Fruit fly (Drosophila melanogaster) whole organism, embryonic: Measurements from ENCODE around the gene CG5515.

Experiments used
- Aef1 ChIP-seq: fragments of 200-800 bp; sonication (Bioruptor generic); IDR thresholded peaks from 3 replicates; pipeline ENCODE4 v1.3.6; 2022; ENCODE audit warnings: missing biosample characterization, missing genetic modification characterization
- CG10462 ChIP-seq: fragments of 200-800 bp; sonication (Bioruptor generic); optimal IDR thresholded peaks from 2 replicates; lab custom pipeline; 2016; ENCODE audit warnings: missing biosample characterization, missing genetic modification characterization
- CG11093 ChIP-seq: fragments of 200-800 bp; sonication (Bioruptor generic); IDR thresholded peaks from 3 replicates; pipeline ENCODE4 v1.3.6; 2022; ENCODE audit warnings: missing biosample characterization, missing genetic modification characterization
- CG14441 ChIP-seq: fragments of 200-800 bp; sonication (Bioruptor generic); IDR thresholded peaks from 2 replicates; pipeline ENCODE4 v1.3.6; 2022; ENCODE audit warnings: missing biosample characterization, missing genetic modification characterization
- CG15011 ChIP-seq: fragments of 200-800 bp; sonication (Bioruptor generic); optimal IDR thresholded peaks from 3 replicates; lab custom pipeline; 2018; ENCODE audit warnings: missing biosample characterization, mild to moderate bottlenecking, missing genetic modification characterization
- CG16863 ChIP-seq: fragments of 200-800 bp; sonication (Bioruptor generic); optimal IDR thresholded peaks from 3 replicates; lab custom pipeline; 2016; ENCODE audit warnings: missing biosample characterization, missing genetic modification characterization
- CG2875 ChIP-seq: fragments of 200-800 bp; sonication (Bioruptor generic); optimal IDR thresholded peaks from 2 replicates; lab custom pipeline; 2017; ENCODE audit warnings: missing biosample characterization, mild to moderate bottlenecking, missing genetic modification characterization, missing genetic modification reagents
- CG4328 ChIP-seq: fragments of 200-800 bp; sonication (Bioruptor generic); optimal IDR thresholded peaks from 3 replicates; lab custom pipeline; 2017; ENCODE audit warnings: missing biosample characterization, missing genetic modification reagents, missing genetic modification characterization
- CG4707 ChIP-seq: fragments of 200-800 bp; sonication (Bioruptor generic); optimal IDR thresholded peaks from 2 replicates; lab custom pipeline; 2018; ENCODE audit warnings: missing biosample characterization, mild to moderate bottlenecking, missing genetic modification characterization, moderate library complexity
- CG5245 ChIP-seq: fragments of 200-800 bp; sonication (Bioruptor generic); optimal IDR thresholded peaks from 3 replicates; lab custom pipeline; 2016; ENCODE audit warnings: missing biosample characterization, missing genetic modification characterization
- CG6175 ChIP-seq: fragments of 200-800 bp; sonication (Bioruptor generic); IDR thresholded peaks from 3 replicates; pipeline ENCODE4 v1.3.6; 2022; ENCODE audit warnings: missing biosample characterization, missing genetic modification characterization
- CG6813 ChIP-seq: fragments of 200-800 bp; sonication (Bioruptor generic); optimal IDR thresholded peaks from 2 replicates; lab custom pipeline; 2017; ENCODE audit warnings: missing biosample characterization, missing genetic modification characterization, mild to moderate bottlenecking, moderate library complexity, missing genetic modification reagents
- CG7839 ChIP-seq: fragments of 200-800 bp; sonication (Bioruptor generic); optimal IDR thresholded peaks from 3 replicates; lab custom pipeline; 2018; ENCODE audit warnings: missing biosample characterization, mild to moderate bottlenecking, missing genetic modification characterization, moderate library complexity
- CG8478 ChIP-seq: fragments of >200 bp; optimal IDR thresholded peaks from 2 replicates; lab custom pipeline; 2018
- CG9817 ChIP-seq: fragments of 200-800 bp; sonication (Bioruptor generic); optimal IDR thresholded peaks from 2 replicates; lab custom pipeline; 2018; ENCODE audit warnings: missing biosample characterization, mild to moderate bottlenecking, missing genetic modification characterization, moderate library complexity
- CG9876 ChIP-seq: fragments of 200-800 bp; sonication (Bioruptor generic); optimal IDR thresholded peaks from 2 replicates; lab custom pipeline; 2016; ENCODE audit warnings: missing biosample characterization, missing genetic modification characterization
- Dp ChIP-seq: fragments of 200-800 bp; sonication (Bioruptor generic); optimal IDR thresholded peaks from 2 replicates; lab custom pipeline; 2018; ENCODE audit warnings: missing biosample characterization, mild to moderate bottlenecking, missing genetic modification characterization, moderate library complexity
- Drgx ChIP-seq: fragments of 200-800 bp; sonication (Bioruptor generic); IDR thresholded peaks from 2 replicates; pipeline ENCODE4 v1.3.6; 2022; ENCODE audit warnings: missing biosample characterization, missing genetic modification characterization
- Gug ChIP-seq: fragments of 200-800 bp; sonication (Bioruptor generic); IDR thresholded peaks from 4 replicates; pipeline ENCODE4 v1.3.6; 2022; ENCODE audit warnings: missing biosample characterization, missing genetic modification characterization
- HLHmδ ChIP-seq: fragments of 200-800 bp; sonication (Bioruptor generic); optimal IDR thresholded peaks from 2 replicates; lab custom pipeline; 2018; ENCODE audit warnings: missing biosample characterization, mild to moderate bottlenecking, missing genetic modification characterization, moderate library complexity
- Lhr ChIP-seq: fragments of 200-800 bp; sonication (Bioruptor generic); optimal IDR thresholded peaks from 3 replicates; lab custom pipeline; 2017; ENCODE audit warnings: mild to moderate bottlenecking, missing biosample characterization, missing genetic modification reagents, missing genetic modification characterization
- MBD-R2 ChIP-seq: fragments of 200-800 bp; sonication (Bioruptor generic); IDR thresholded peaks from 2 replicates; pipeline ENCODE4 v1.3.6; 2022; ENCODE audit warnings: missing biosample characterization, missing genetic modification characterization
- Meics ChIP-seq: fragments of 200-800 bp; sonication (Bioruptor generic); optimal IDR thresholded peaks from 2 replicates; lab custom pipeline; 2017; ENCODE audit warnings: missing biosample characterization, mild to moderate bottlenecking, missing genetic modification characterization
- Rfx ChIP-seq: fragments of 200-800 bp; sonication (Bioruptor generic); IDR thresholded peaks from 2 replicates; pipeline ENCODE4 v1.3.6; 2022; ENCODE audit warnings: missing biosample characterization, missing genetic modification characterization
- Ssrp ChIP-seq: fragments of 200-800 bp; sonication (Bioruptor generic); optimal IDR thresholded peaks from 2 replicates; lab custom pipeline; 2018; ENCODE audit warnings: missing biosample characterization, mild to moderate bottlenecking, missing genetic modification characterization, moderate library complexity
- ac ChIP-seq: fragments of 200-800 bp; sonication (Bioruptor generic); optimal IDR thresholded peaks from 3 replicates; lab custom pipeline; 2017; ENCODE audit warnings: missing biosample characterization, mild to moderate bottlenecking, missing genetic modification characterization
- ap ChIP-seq: fragments of 200-800 bp; sonication (Bioruptor generic); IDR thresholded peaks from 2 replicates; pipeline ENCODE4 v1.3.6; 2022; ENCODE audit warnings: missing biosample characterization, missing genetic modification characterization
- ase ChIP-seq: fragments of 200-800 bp; sonication (Bioruptor generic); IDR thresholded peaks from 3 replicates; pipeline ENCODE4 v1.3.6; 2022; ENCODE audit warnings: missing biosample characterization, missing genetic modification characterization
- ci ChIP-seq: fragments of 200-800 bp; sonication (Bioruptor generic); IDR thresholded peaks from 3 replicates; pipeline ENCODE4 v1.3.6; 2022; ENCODE audit warnings: missing biosample characterization, missing genetic modification characterization
- dysf ChIP-seq: fragments of 200-800 bp; sonication (Bioruptor generic); IDR thresholded peaks from 3 replicates; pipeline ENCODE4 v1.3.6; 2022; ENCODE audit warnings: missing biosample characterization, missing genetic modification characterization
- eyg ChIP-seq: fragments of 200-800 bp; sonication (Bioruptor generic); optimal IDR thresholded peaks from 3 replicates; lab custom pipeline; 2016; ENCODE audit warnings: missing biosample characterization, missing genetic modification characterization
- gsb ChIP-seq: fragments of 200-800 bp; sonication (Bioruptor generic); IDR thresholded peaks from 2 replicates; pipeline ENCODE4 v1.3.6; 2022; ENCODE audit warnings: missing biosample characterization, missing genetic modification characterization
- gsb-n ChIP-seq: fragments of 200-800 bp; sonication (Bioruptor generic); optimal IDR thresholded peaks from 3 replicates; lab custom pipeline; 2018; ENCODE audit warnings: missing biosample characterization, mild to moderate bottlenecking, missing genetic modification characterization
- ham ChIP-seq: fragments of 200-800 bp; sonication (Bioruptor generic); IDR thresholded peaks from 2 replicates; pipeline ENCODE4 v1.3.6; 2022; ENCODE audit warnings: missing biosample characterization, missing genetic modification characterization
- jing ChIP-seq: fragments of 200-800 bp; sonication (Bioruptor generic); optimal IDR thresholded peaks from 2 replicates; lab custom pipeline; 2018; ENCODE audit warnings: missing biosample characterization, mild to moderate bottlenecking, missing genetic modification characterization
- ken ChIP-seq: fragments of 200-800 bp; sonication (Bioruptor generic); IDR thresholded peaks from 3 replicates; pipeline ENCODE4 v1.3.6; 2022; ENCODE audit warnings: missing biosample characterization, missing genetic modification characterization
- maf-S ChIP-seq: fragments of 200-800 bp; sonication (Bioruptor generic); optimal IDR thresholded peaks from 2 replicates; lab custom pipeline; 2016; ENCODE audit warnings: missing biosample characterization, missing genetic modification characterization
- nerfin-2 ChIP-seq: fragments of 200-800 bp; sonication (Bioruptor generic); IDR thresholded peaks from 2 replicates; pipeline ENCODE4 v1.3.6; 2022; ENCODE audit warnings: missing biosample characterization, missing genetic modification characterization; ENCODE audit not compliant: partially characterized antibody
- pb ChIP-seq: fragments of 200-800 bp; sonication (Bioruptor generic); optimal IDR thresholded peaks from 3 replicates; lab custom pipeline; 2016; ENCODE audit warnings: missing biosample characterization, missing genetic modification characterization
- peb ChIP-seq: fragments of 200-800 bp; sonication (Bioruptor generic); IDR thresholded peaks from 2 replicates; pipeline ENCODE4 v1.3.6; 2022; ENCODE audit warnings: missing biosample characterization, missing genetic modification characterization
- pnt ChIP-seq: fragments of 200-800 bp; sonication (Bioruptor generic); optimal IDR thresholded peaks from 3 replicates; lab custom pipeline; 2016; ENCODE audit warnings: missing biosample characterization, missing genetic modification characterization
- psq ChIP-seq: fragments of 200-800 bp; sonication (Bioruptor generic); optimal IDR thresholded peaks from 2 replicates; lab custom pipeline; 2017; ENCODE audit warnings: missing biosample characterization, missing genetic modification characterization
- sc ChIP-seq, 3 experiments: fragments of >200 bp in 2 of 3; fragments of 200-800 bp in 1 of 3; sonication (Bioruptor generic) in 1 of 3; optimal IDR thresholded peaks; 2 replicates in 2 of 3; 3 replicates in 1 of 3; lab custom pipeline; 2017; ENCODE audit warnings: mild to moderate bottlenecking in 1 of 3, missing biosample characterization in 1 of 3, missing genetic modification characterization in 1 of 3, missing genetic modification reagents in 1 of 3
- sim ChIP-seq: fragments of 200-800 bp; sonication (Bioruptor generic); IDR thresholded peaks from 2 replicates; pipeline ENCODE4 v1.3.6; 2022; ENCODE audit warnings: missing biosample characterization, missing genetic modification characterization
- so ChIP-seq: fragments of 200-800 bp; sonication (Bioruptor generic); IDR thresholded peaks from 3 replicates; pipeline ENCODE4 v1.3.6; 2022; ENCODE audit warnings: missing biosample characterization, missing genetic modification characterization
- stc ChIP-seq: fragments of 200-800 bp; sonication (Bioruptor generic); IDR thresholded peaks from 2 replicates; pipeline ENCODE4 v1.3.6; 2022; ENCODE audit warnings: missing biosample characterization, missing genetic modification characterization
- tap ChIP-seq: fragments of 200-800 bp; optimal IDR thresholded peaks from 3 replicates; lab custom pipeline; 2019; ENCODE audit warnings: missing biosample characterization, mild to moderate bottlenecking, missing genetic modification characterization, moderate library complexity
- tgo ChIP-seq: fragments of 200-800 bp; sonication (Bioruptor generic); IDR thresholded peaks from 3 replicates; pipeline ENCODE4 v1.3.6; 2022; ENCODE audit warnings: missing biosample characterization, missing genetic modification characterization
- twi ChIP-seq: fragments of 200-800 bp; optimal IDR thresholded peaks from 2 replicates; lab custom pipeline; 2019; ENCODE audit warnings: missing biosample characterization, mild to moderate bottlenecking, missing genetic modification characterization, moderate library complexity
- yki ChIP-seq: fragments of >200 bp; optimal IDR thresholded peaks from 3 replicates; lab custom pipeline; 2018

Gene CG5515

dm6 chr3R:24206341-24207114 lies 17.8 kb upstream of the CG5515 start (continued):
- no peak for TF ChIP-seq ac (GFP tag; lab: Kevin White, UChicago)
- peak; percentile 9 for TF ChIP-seq Meics (GFP tag; lab: Kevin White, UChicago)
- TF ChIP-seq gsb (GFP tag; lab: Robert Waterston, UW): 0 out of 2 replicates have a peak, but pooled peaks have one; percentile 15
- no peak for TF ChIP-seq CG15011 (GFP tag; lab: Kevin White, UChicago)
- TF ChIP-seq CG6813 (GFP tag; lab: Kevin White, UChicago): no peak
- TF ChIP-seq sim: no peak
- TF ChIP-seq dysf (GFP tag; lab: Robert Waterston, UW): peak; percentile 70
- TF ChIP-seq ase (GFP tag; lab: Robert Waterston, UW): peak; percentile 47; the same call in 1 of the 3 replicates
- TF ChIP-seq CG5245 (GFP tag; lab: Kevin White, UChicago): peak; percentile 41
- TF ChIP-seq Rfx (GFP tag; lab: Robert Waterston, UW): 0 out of 2 replicates have a peak, but pooled peaks have one; percentile 26
- TF ChIP-seq HLHmδ (GFP tag; lab: Kevin White, UChicago): no peak
- no peak for TF ChIP-seq CG8478 (lab: Kevin White, UChicago)
- no peak for TF ChIP-seq CG6175 (GFP tag; lab: Robert Waterston, UW)
- peak; percentile 4 for TF ChIP-seq CG16863 (GFP tag; lab: Kevin White, UChicago)
- no peak for TF ChIP-seq sc (optimal IDR thresholded peaks at IDR 0.05; lab: Kevin White, UChicago)
- TF ChIP-seq sc (GFP tag; optimal IDR thresholded peaks at IDR 0.05; lab: Kevin White, UChicago): peak; percentile 16
- peak; percentile 28 for TF ChIP-seq CG2875 (GFP tag; lab: Kevin White, UChicago)
- TF ChIP-seq Gug (GFP tag; lab: Robert Waterston, UW): no peak
- no peak for TF ChIP-seq MBD-R2 (GFP tag; lab: Robert Waterston, UW)
- TF ChIP-seq ap (GFP tag; lab: Robert Waterston, UW): no peak
- no peak for TF ChIP-seq twi (tag; lab: Kevin White, UChicago)
- no peak for TF ChIP-seq so (GFP tag; lab: Robert Waterston, UW)
- no peak for TF ChIP-seq psq (GFP tag; lab: Kevin White, UChicago)
- peak; percentile 40 for TF ChIP-seq pnt (GFP tag; lab: Kevin White, UChicago)
- TF ChIP-seq stc: 0 out of 2 replicates have a peak, but pooled peaks have one; percentile 21
- TF ChIP-seq ci (GFP tag; lab: Robert Waterston, UW): peak; percentile 92
- 0 out of 3 replicates have a peak, but pooled peaks have one; percentile 13 for TF ChIP-seq Aef1 (GFP tag; lab: Robert Waterston, UW)
- TF ChIP-seq CG10462 (GFP tag; lab: Kevin White, UChicago): no peak
- TF ChIP-seq yki (lab: Kevin White, UChicago): no peak
- TF ChIP-seq Ssrp (tag; lab: Kevin White, UChicago): peak; percentile 64
- peak; percentile 54; the same call in 2 of the 3 replicates for TF ChIP-seq tgo (GFP tag; lab: Robert Waterston, UW)
- TF ChIP-seq Lhr: no peak
- peak; percentile 0 for TF ChIP-seq pb (GFP tag; lab: Kevin White, UChicago)
- no peak for TF ChIP-seq Dp (GFP tag; lab: Kevin White, UChicago)
- TF ChIP-seq jing (GFP tag; lab: Kevin White, UChicago): peak; percentile 17
- TF ChIP-seq maf-S (GFP tag; lab: Kevin White, UChicago): no peak
- peak; percentile 47 for TF ChIP-seq CG4707 (GFP tag; lab: Kevin White, UChicago)
- no peak for TF ChIP-seq CG9876 (GFP tag; lab: Kevin White, UChicago)
- TF ChIP-seq CG11093 (GFP tag; lab: Robert Waterston, UW): no peak
- peak; percentile 66 for TF ChIP-seq CG7839 (tag; lab: Kevin White, UChicago)
- TF ChIP-seq CG4328 (GFP tag; lab: Kevin White, UChicago): no peak
- TF ChIP-seq tap: peak; percentile 72
- peak; percentile 34 for TF ChIP-seq gsb-n (tag; lab: Kevin White, UChicago)
- TF ChIP-seq nerfin-2 (GFP tag; lab: Robert Waterston, UW): no peak
- TF ChIP-seq ham (GFP tag; lab: Robert Waterston, UW): no peak
- TF ChIP-seq eyg: no peak
- TF ChIP-seq ken: peak; percentile 68
- TF ChIP-seq Drgx (GFP tag; lab: Robert Waterston, UW): no peak
- peak; percentile 48; the same call in 1 of the 2 replicates for TF ChIP-seq peb (GFP tag; lab: Robert Waterston, UW)
- TF ChIP-seq CG9817 (tag; lab: Kevin White, UChicago): peak; percentile 49
- TF ChIP-seq CG14441 (GFP tag; lab: Robert Waterston, UW): peak; percentile 51
